Fruit fly (Drosophila melanogaster): Measurements from ENCODE around the gene Pbp95.

Pbp95 gene

DNA sequence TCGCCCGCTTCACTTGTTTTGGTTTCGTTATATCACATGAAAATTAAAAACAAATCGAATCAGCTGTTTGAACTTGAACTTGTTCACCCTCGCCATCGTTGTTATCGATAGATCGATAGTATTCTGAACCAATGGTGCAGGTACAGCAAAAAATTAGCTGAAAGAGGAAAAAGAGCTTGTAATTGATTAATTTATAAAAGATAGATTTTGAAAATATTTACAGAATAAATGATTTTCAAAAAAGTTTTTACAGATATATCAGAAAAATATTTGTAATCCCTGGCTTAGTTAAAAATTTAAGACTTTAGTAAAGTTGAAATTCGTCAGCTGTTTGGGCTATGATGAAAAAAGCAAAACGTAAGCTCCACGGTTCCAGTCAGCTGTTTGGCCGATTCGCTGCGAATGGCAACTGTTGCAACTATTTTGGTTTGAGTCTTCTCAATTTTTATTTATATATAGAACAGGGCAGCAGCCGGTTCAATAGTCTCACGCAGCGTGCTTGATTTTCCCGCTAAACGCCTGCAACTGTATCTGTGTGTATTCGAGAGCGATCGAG, 19.4 kb downstream of the Pbp95 start, which contains the start of the genes CG11035 and unc-45 (continued):
- TF ChIP-seq slbo (GFP tag; IDR thresholded peaks at IDR 0.05) (no peak; the same call in 1 of the 2 replicates), Dfd (GFP tag; optimal IDR thresholded peaks at IDR 0.05) (no peak), CG12744 (GFP tag; optimal IDR thresholded peaks at IDR 0.05) (no peak), Sry-β (GFP tag; optimal IDR thresholded peaks at IDR 0.05) (peak; percentile 89), zf30C (GFP tag; optimal IDR thresholded peaks at IDR 0.05) (no peak), CG13287 (GFP tag; IDR thresholded peaks at IDR 0.05; ENCODE audit: partially characterized antibody) (peak; percentile 83), CG17186 (GFP tag; optimal IDR thresholded peaks at IDR 0.05) (no peak), kni (GFP tag; optimal IDR thresholded peaks at IDR 0.05) (peak; percentile 64), CG14710 (tag; optimal IDR thresholded peaks at IDR 0.05) (peak; percentile 61), hb (GFP tag; IDR thresholded peaks at IDR 0.05; ENCODE audit: partially characterized antibody) (no peak; the same call in 2 of the 3 replicates), CG6765 (GFP tag; optimal IDR thresholded peaks at IDR 0.05) (no peak), nerfin-2 (GFP tag; IDR thresholded peaks at IDR 0.05; ENCODE audit: partially characterized antibody) (peak; percentile 45; the same call in 1 of the 2 replicates), CG11695 (GFP tag; IDR thresholded peaks at IDR 0.05) (0 out of 3 replicates have a peak, but pooled peaks have one; percentile 19), CG1024 (GFP tag; IDR thresholded peaks at IDR 0.05) (no peak), CG3847 (GFP tag; IDR thresholded peaks at IDR 0.05) (no peak), CG9797 (GFP tag; optimal IDR thresholded peaks at IDR 0.05) (no peak), CG16779 (GFP tag; IDR thresholded peaks at IDR 0.05) (no peak), sisA (GFP tag; IDR thresholded peaks at IDR 0.05) (peak; percentile 39), CG11560 (tag; IDR thresholded peaks at IDR 0.05) (no peak), Drgx (GFP tag; IDR thresholded peaks at IDR 0.05) (no peak), mld (GFP tag; IDR thresholded peaks at IDR 0.05; ENCODE audit: partially characterized antibody) (0 out of 3 replicates have a peak, but pooled peaks have one; percentile 56), Dll (GFP tag; IDR thresholded peaks at IDR 0.05; ENCODE audit: partially characterized antibody) (peak; percentile 82), ems (GFP tag; optimal IDR thresholded peaks at IDR 0.05) (no peak), Nf-YA (GFP tag; IDR thresholded peaks at IDR 0.05) (no peak), CG7987 (GFP tag; optimal IDR thresholded peaks at IDR 0.05) (no peak), Sox102F (GFP tag; optimal IDR thresholded peaks at IDR 0.05) (no peak), sug (tag; optimal IDR thresholded peaks at IDR 0.05) (peak; percentile 62), CG9932 (GFP tag; IDR thresholded peaks at IDR 0.05) (peak; percentile 54; the same call in 1 of the 2 replicates), CG8089 (GFP tag; optimal IDR thresholded peaks at IDR 0.05) (no peak), CG8478 (optimal IDR thresholded peaks at IDR 0.05) (no peak), CG6813 (GFP tag; optimal IDR thresholded peaks at IDR 0.05) (no peak), ro (GFP tag; IDR thresholded peaks at IDR 0.05) (no peak), sr (GFP tag; IDR thresholded peaks at IDR 0.05) (no peak), CG15479 (GFP tag; optimal IDR thresholded peaks at IDR 0.05) (no peak), Dip2 (GFP tag; IDR thresholded peaks at IDR 0.05) (no peak), cas (GFP tag; IDR thresholded peaks at IDR 0.05) (peak; percentile 50; the same call in 1 of the 2 replicates), CG10267 (tag; optimal IDR thresholded peaks at IDR 0.05) (peak; percentile 49), Hr3 (GFP tag; optimal IDR thresholded peaks at IDR 0.05) (peak; percentile 1), Side (GFP tag; optimal IDR thresholded peaks at IDR 0.05) (no peak), gcm2 (GFP tag; optimal IDR thresholded peaks at IDR 0.05) (no peak), crol (GFP tag; IDR thresholded peaks at IDR 0.05) (no peak), CHES-1-like (GFP tag; optimal IDR thresholded peaks at IDR 0.05) (no peak), pb (GFP tag; optimal IDR thresholded peaks at IDR 0.05) (no peak), nom (GFP tag; optimal IDR thresholded peaks at IDR 0.05) (peak; percentile 24), CG17912 (GFP tag; optimal IDR thresholded peaks at IDR 0.05) (no peak), Max (GFP tag; optimal IDR thresholded peaks at IDR 0.05) (peak; percentile 9), en (GFP tag; optimal IDR thresholded peaks at IDR 0.05) (no peak), lmd (GFP tag; IDR thresholded peaks at IDR 0.05) (peak; percentile 15; the same call in 1 of the 2 replicates), lola (GFP tag; optimal IDR thresholded peaks at IDR 0.05) (peak in 1 of 3 experiments; percentile 32), trem (tag; optimal IDR thresholded peaks at IDR 0.05) (peak; percentile 41)

Measured in whole organism, embryonic.